Worm (Caenorhabditis elegans): ENCODE measurements around the gene W02A2.12.

The W02A2.12 gene

DNA sequence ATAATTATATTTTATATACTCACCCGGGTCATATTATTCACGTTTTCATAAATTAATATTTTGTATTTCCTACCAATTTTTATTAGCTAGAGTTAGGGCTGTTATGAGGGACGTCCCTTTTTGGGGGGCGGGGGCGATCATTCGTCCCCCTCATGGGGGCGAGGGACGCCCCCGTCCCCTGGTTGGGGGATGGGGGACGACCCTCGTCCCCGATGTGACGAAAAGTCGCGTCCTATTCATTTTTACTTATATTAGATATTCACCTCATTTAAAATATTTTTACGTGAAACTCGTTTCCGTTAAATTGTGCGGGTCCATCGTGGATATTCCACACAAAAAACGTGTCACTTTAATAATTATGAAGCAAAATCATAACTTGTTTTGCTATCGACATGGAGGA is at the start of gene W02A2.12:
TSS of gene W02A2.12 (minus strand) at position 240 of the 400 bp plus-strand sequence.
- TF ChIP-seq nhr-11 (tag; optimal IDR thresholded peaks at IDR 0.05): no peak
- TF ChIP-seq ceh-2 (tag; optimal IDR thresholded peaks at IDR 0.05): no peak
- no peak for TF ChIP-seq ceh-19 (GFP tag; optimal IDR thresholded peaks at IDR 0.05)
- no peak for TF ChIP-seq ceh-6 (GFP tag; optimal IDR thresholded peaks at IDR 0.05)
- TF ChIP-seq F13H6.1 (tag; optimal IDR thresholded peaks at IDR 0.05): no peak
- no peak for TF ChIP-seq fkh-10 (GFP tag; optimal IDR thresholded peaks at IDR 0.05)
- no peak for TF ChIP-seq K09A11.1 (tag; optimal IDR thresholded peaks at IDR 0.05; ENCODE audit: insufficient read depth)
- no peak for TF ChIP-seq hlh-13 (GFP tag; optimal IDR thresholded peaks at IDR 0.05)
- TF ChIP-seq pha-4 (tag; optimal IDR thresholded peaks at IDR 0.05): no peak
- TF ChIP-seq ceh-18 (tag; optimal IDR thresholded peaks at IDR 0.05): no peak
- TF ChIP-seq ceh-45 (GFP tag; IDR thresholded peaks at IDR 0.05): no peak
- TF ChIP-seq lin-11 (tag; optimal IDR thresholded peaks at IDR 0.05): no peak
- no peak for TF ChIP-seq ceh-30 (tag; optimal IDR thresholded peaks at IDR 0.05)

DNA sequence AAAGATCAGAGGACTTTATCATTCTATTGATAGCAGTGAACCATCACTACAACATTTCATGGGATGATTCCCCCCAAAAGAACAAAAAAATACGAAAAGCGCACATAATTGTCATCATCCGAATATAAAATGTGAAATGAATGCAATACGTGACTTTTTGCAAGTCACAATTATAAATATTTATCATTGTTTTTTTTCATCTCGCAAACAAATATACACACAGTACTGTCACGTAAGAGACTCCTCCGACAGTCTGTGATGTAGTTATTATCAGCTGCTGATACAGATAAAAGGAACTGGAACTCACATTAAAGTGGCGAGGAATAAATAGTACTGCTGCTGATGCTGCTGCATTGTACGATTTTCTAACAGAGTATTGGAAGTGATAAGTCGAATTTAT is 47.7 kb upstream of the W02A2.12 start:
- TF ChIP-seq pha-4 (tag; optimal IDR thresholded peaks at IDR 0.05) (no peak), lim-6 (tag; optimal IDR thresholded peaks at IDR 0.05) (no peak), che-1 (tag; optimal IDR thresholded peaks at IDR 0.05) (no peak), tbx-2 (tag; optimal IDR thresholded peaks at IDR 0.05) (no peak), fkh-10 (GFP tag; optimal IDR thresholded peaks at IDR 0.05) (no peak), ceh-30 (tag; optimal IDR thresholded peaks at IDR 0.05) (no peak), elt-2 (tag; optimal IDR thresholded peaks at IDR 0.05) (peak; percentile 78)

DNA sequence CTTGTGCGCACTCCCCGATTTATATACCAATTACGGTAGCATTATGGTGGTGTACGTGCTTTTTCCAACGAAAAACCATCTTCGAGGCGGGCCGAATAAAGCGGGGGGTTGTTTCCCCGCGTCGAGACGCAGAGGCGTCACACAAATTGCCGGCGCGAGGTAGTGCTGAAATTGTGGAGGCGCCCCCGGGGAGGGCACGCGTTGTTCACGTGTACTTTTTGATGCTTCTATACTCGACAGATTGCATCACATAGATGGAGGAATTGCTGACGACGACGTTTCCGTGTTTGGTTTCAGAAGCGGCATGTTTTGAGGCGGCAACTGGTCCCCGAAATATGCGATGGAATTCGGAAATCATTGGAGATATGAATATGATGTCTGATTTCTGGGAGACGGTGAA is 46.6 kb upstream of the W02A2.12 start:
- TF ChIP-seq ceh-34 (tag; optimal IDR thresholded peaks at IDR 0.05) (no peak), zip-5 (tag; optimal IDR thresholded peaks at IDR 0.05) (no peak), ceh-9 (tag; optimal IDR thresholded peaks at IDR 0.05) (peak; percentile 30), ceh-24 (tag; optimal IDR thresholded peaks at IDR 0.05) (no peak), K02D7.2 (tag; optimal IDR thresholded peaks at IDR 0.05) (no peak), ceh-2 (tag; optimal IDR thresholded peaks at IDR 0.05) (no peak), ceh-31 (tag; optimal IDR thresholded peaks at IDR 0.05) (peak; percentile 54), odd-2 (tag; optimal IDR thresholded peaks at IDR 0.05) (no peak), unc-55 (GFP tag; optimal IDR thresholded peaks at IDR 0.05) (peak; percentile 58), pqm-1 (tag; optimal IDR thresholded peaks at IDR 0.05) (peak; percentile 63), tbx-7 (tag; optimal IDR thresholded peaks at IDR 0.05) (no peak), pros-1 (tag; optimal IDR thresholded peaks at IDR 0.05) (peak; percentile 6), ztf-16 (tag; optimal IDR thresholded peaks at IDR 0.05) (peak; percentile 5), hlh-30 (tag; optimal IDR thresholded peaks at IDR 0.05; ENCODE audit: insufficient read depth) (peak; percentile 37), ref-2 (tag; optimal IDR thresholded peaks at IDR 0.05) (peak; percentile 2), unc-42 (tag; optimal IDR thresholded peaks at IDR 0.05) (peak; percentile 67), syd-9 (tag; optimal IDR thresholded peaks at IDR 0.05) (no peak), nfya-1 (tag; optimal IDR thresholded peaks at IDR 0.05) (peak; percentile 45), rnt-1 (tag; optimal IDR thresholded peaks at IDR 0.05) (peak; percentile 16), ceh-22 (tag; optimal IDR thresholded peaks at IDR 0.05) (no peak), pax-1 (tag; optimal IDR thresholded peaks at IDR 0.05) (no peak), dve-1 (tag; optimal IDR thresholded peaks at IDR 0.05) (peak; percentile 48), sdc-2 (tag; optimal IDR thresholded peaks at IDR 0.05) (no peak), sox-4 (tag; optimal IDR thresholded peaks at IDR 0.05) (no peak), fax-1 (tag; optimal IDR thresholded peaks at IDR 0.05) (peak; percentile 17), ceh-18 (tag; optimal IDR thresholded peaks at IDR 0.05) (peak; percentile 82), gmeb-2 (tag; optimal IDR thresholded peaks at IDR 0.05) (no peak), pat-9 (tag; optimal IDR thresholded peaks at IDR 0.05) (no peak)
